Fruit fly (Drosophila melanogaster): Measurements from ENCODE around the gene Dop1R2.

DNA sequence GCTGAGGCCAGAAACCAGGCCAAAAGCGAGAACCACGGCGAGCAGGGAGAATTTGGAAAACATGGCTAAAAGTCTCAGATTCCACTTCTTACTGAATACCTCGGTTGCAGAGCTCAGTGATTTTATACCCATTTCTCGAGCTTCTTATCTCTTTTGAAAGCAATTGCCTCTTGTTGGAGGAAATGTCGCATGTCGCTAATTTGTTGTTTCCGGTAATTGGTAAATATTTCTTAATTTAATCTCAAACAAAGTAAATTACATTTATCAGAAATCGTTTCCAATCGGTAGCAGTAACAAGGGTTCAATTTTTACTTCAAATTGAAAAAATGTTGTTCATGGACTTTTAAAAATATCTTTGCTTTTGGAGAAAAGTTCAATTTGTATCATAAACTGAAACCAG lies 71.8 kb downstream of the Dop1R2 start, which contains the start of gene CG7567:
- TF ChIP-seq OdsH (GFP tag; optimal IDR thresholded peaks at IDR 0.05) (no peak), CG6276 (GFP tag; optimal IDR thresholded peaks at IDR 0.05) (no peak), Gug (GFP tag; IDR thresholded peaks at IDR 0.05) (no peak), Blimp-1 (GFP tag; optimal IDR thresholded peaks at IDR 0.05) (no peak), spab (GFP tag; optimal IDR thresholded peaks at IDR 0.05) (no peak), Met (GFP tag; optimal IDR thresholded peaks at IDR 0.05) (no peak)
